Worm (Caenorhabditis elegans) whole organism, L4 larva: Measurements from ENCODE around the gene F56F11.1.
"Not testable (repeated sequence)": the region's sequence is repeated elsewhere in the genome, so short reads cannot be mapped to it uniquely, and the experiment has no call there.

ENCODE experiments used
- F10B5.3 ChIP-seq: sonication (generic microtip); optimal IDR thresholded peaks from 2 replicates; lab custom pipeline; 2016; ENCODE audit warnings: mild to moderate bottlenecking, missing genetic modification characterization, missing compliant biosample characterization
- F44E2.7 ChIP-seq: fragments of 200-800 bp; sonication (Bioruptor generic); IDR thresholded peaks from 2 replicates; pipeline ENCODE4 v2.1.2; 2022; ENCODE audit warnings: missing genetic modification characterization, missing compliant biosample characterization
- T20F7.1 ChIP-seq: fragments of 200-800 bp; sonication (Bioruptor generic); optimal IDR thresholded peaks from 2 replicates; lab custom pipeline; 2018; ENCODE audit warnings: mild to moderate bottlenecking, missing genetic modification characterization, missing compliant biosample characterization
- Y105C5A.15 ChIP-seq: fragments of 200-800 bp; sonication (Bioruptor generic); IDR thresholded peaks from 2 replicates; pipeline ENCODE4 v1.3.6; 2022; ENCODE audit warnings: missing genetic modification characterization, missing compliant biosample characterization
- aha-1 ChIP-seq: fragments of 150-350 bp; peaks from one replicate; lab custom pipeline; 2014; ENCODE audit warnings: missing biosample characterization, missing genetic modification characterization
- aly-2 ChIP-seq: sonication (generic microtip); optimal IDR thresholded peaks from 2 replicates; lab custom pipeline; 2018; ENCODE audit warnings: missing biosample characterization, missing genetic modification characterization
- ceh-20 ChIP-seq: fragments of 200-800 bp; sonication (Bioruptor generic); IDR thresholded peaks from 2 replicates; pipeline ENCODE4 v1.3.6; 2022; ENCODE audit warnings: missing genetic modification reagents, missing genetic modification characterization, missing compliant biosample characterization
- cey-2 ChIP-seq: sonication (generic microtip); optimal IDR thresholded peaks from 3 replicates; lab custom pipeline; 2017; ENCODE audit warnings: missing genetic modification characterization, mild to moderate bottlenecking, missing compliant biosample characterization, antibody characterized with exemption, borderline replicate concordance; ENCODE audit not compliant: insufficient read depth
- daf-12 ChIP-seq: fragments of 150-350 bp; optimal IDR thresholded peaks from 2 replicates; lab custom pipeline; 2014; ENCODE audit warnings: missing biosample characterization, missing genetic modification reagents, missing genetic modification characterization
- daf-19 ChIP-seq: fragments of 200-800 bp; sonication (Bioruptor generic); conservative IDR thresholded peaks from 2 replicates; pipeline ENCODE4 v1.3.6; 2022; ENCODE audit warnings: missing genetic modification characterization, missing compliant biosample characterization
- daf-8 ChIP-seq: fragments of 200-800 bp; sonication (Bioruptor generic); IDR thresholded peaks from 2 replicates; pipeline ENCODE4 v1.3.6; 2022; ENCODE audit warnings: missing genetic modification characterization, missing compliant biosample characterization
- dmd-8 ChIP-seq: fragments of 200-800 bp; sonication (Bioruptor generic); IDR thresholded peaks from 2 replicates; pipeline ENCODE4 v1.3.6; 2022; ENCODE audit warnings: missing genetic modification characterization, missing compliant biosample characterization
- duxl-1 ChIP-seq: sonication (generic microtip); optimal IDR thresholded peaks from 2 replicates; lab custom pipeline; 2016; ENCODE audit warnings: mild to moderate bottlenecking, missing genetic modification characterization, moderate library complexity, missing compliant biosample characterization; ENCODE audit not compliant: poor library complexity
- egl-43 ChIP-seq: fragments of 200-800 bp; sonication (Bioruptor generic); IDR thresholded peaks from 2 replicates; pipeline ENCODE4 v1.3.6; 2022; ENCODE audit warnings: missing genetic modification reagents, missing genetic modification characterization, missing compliant biosample characterization
- gei-8 ChIP-seq: fragments of 200-800 bp; sonication (Bioruptor generic); optimal IDR thresholded peaks from 2 replicates; lab custom pipeline; 2018; ENCODE audit warnings: mild to moderate bottlenecking, missing genetic modification characterization, missing compliant biosample characterization
- jun-1 ChIP-seq: fragments of 150-350 bp; optimal IDR thresholded peaks from 2 replicates; lab custom pipeline; 2014; ENCODE audit warnings: missing biosample characterization, missing genetic modification reagents, missing genetic modification characterization
- madf-5 ChIP-seq, 2 experiments: fragments of 200-800 bp; sonication (Bioruptor generic); IDR thresholded peaks; 2 replicates each; pipeline ENCODE4 v1.3.6; 2022; ENCODE audit warnings: missing compliant biosample characterization in 2 of 2, missing genetic modification characterization in 2 of 2
- mxl-3 ChIP-seq: fragments of 200-800 bp; sonication (Bioruptor generic); optimal IDR thresholded peaks from 2 replicates; lab custom pipeline; 2018; ENCODE audit warnings: mild to moderate bottlenecking, missing genetic modification characterization, missing compliant biosample characterization
- nhr-11 ChIP-seq: fragments of 150-350 bp; optimal IDR thresholded peaks from 2 replicates; lab custom pipeline; 2014; ENCODE audit warnings: missing biosample characterization, missing genetic modification characterization
- nhr-76 ChIP-seq: fragments of 150-350 bp; optimal IDR thresholded peaks from 2 replicates; lab custom pipeline; 2014; ENCODE audit warnings: missing biosample characterization, missing genetic modification characterization
- pha-4 ChIP-seq, 2 experiments: fragments of 150-350 bp in 1 of 2; fragments of 200-800 bp in 1 of 2; sonication (Bioruptor generic) in 1 of 2; IDR thresholded peaks in 1 of 2; optimal IDR thresholded peaks in 1 of 2; 2 replicates each; pipeline versions ENCODE4 v1.3.6 to Lab custom; 2014 to 2022; ENCODE audit warnings: missing genetic modification characterization in 2 of 2, missing genetic modification reagents in 2 of 2, missing biosample characterization in 1 of 2, missing compliant biosample characterization in 1 of 2
- php-3 ChIP-seq: fragments of 200-800 bp; sonication (Bioruptor generic); IDR thresholded peaks from 2 replicates; pipeline ENCODE4 v1.3.6; 2022; ENCODE audit warnings: missing genetic modification reagents, missing genetic modification characterization, missing compliant biosample characterization
- set-16 ChIP-seq: fragments of 200-800 bp; sonication (Bioruptor generic); IDR thresholded peaks from 2 replicates; pipeline ENCODE4 v1.3.6; 2022; ENCODE audit warnings: missing genetic modification reagents, missing genetic modification characterization, missing compliant biosample characterization
- snpc-1.2 ChIP-seq: fragments of 200-800 bp; sonication (Bioruptor generic); IDR thresholded peaks from 2 replicates; pipeline ENCODE4 v1.3.6; 2022; ENCODE audit warnings: missing genetic modification reagents, missing genetic modification characterization, missing compliant biosample characterization
- spr-1 ChIP-seq: sonication (generic microtip); optimal IDR thresholded peaks from 2 replicates; lab custom pipeline; 2016; ENCODE audit warnings: mild to moderate bottlenecking, missing genetic modification characterization, missing compliant biosample characterization
- tra-1 ChIP-seq: fragments of 200-800 bp; sonication (Bioruptor generic); IDR thresholded peaks from 2 replicates; pipeline ENCODE4 v1.3.6; 2022; ENCODE audit warnings: missing genetic modification reagents, missing genetic modification characterization, missing compliant biosample characterization
- unc-39 ChIP-seq: sonication (generic microtip); optimal IDR thresholded peaks from 2 replicates; lab custom pipeline; 2017; ENCODE audit warnings: missing biosample characterization, missing genetic modification characterization

The F56F11.1 gene

DNA sequence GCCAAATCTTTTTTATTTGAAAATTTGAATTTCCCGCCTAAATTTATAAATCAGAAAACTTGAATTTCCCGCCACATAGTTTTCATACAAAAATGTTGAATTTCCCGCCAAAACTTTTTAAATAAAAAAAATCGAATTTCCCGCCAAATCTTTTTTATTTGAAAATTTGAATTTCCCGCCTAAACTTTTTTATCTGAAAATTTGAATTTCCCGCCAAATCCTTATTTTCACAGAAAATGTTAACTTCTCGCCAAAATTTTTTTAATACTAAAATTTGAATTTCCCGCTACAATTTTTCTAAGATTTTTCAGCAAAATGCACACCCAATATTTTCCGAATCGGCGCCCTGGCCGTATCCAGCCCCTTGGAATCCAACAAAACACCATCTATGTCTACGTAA lies 9.6 kb upstream of the F56F11.1 start, which contains the start of gene F56F11.2:
F56F11.2 (plus strand) TSS at position 301 of the 400 bp plus-strand sequence.
- TF ChIP-seq Y105C5A.15 (GFP tag; lab: Robert Waterston, UW); unc-39 (tag; lab: Kevin White, UChicago); pha-4 (GFP tag; IDR thresholded peaks at IDR 0.05; lab: Robert Waterston, UW); pha-4 (tag; optimal IDR thresholded peaks at IDR 0.05; lab: Kevin White, UChicago): not testable (repeated sequence)

DNA sequence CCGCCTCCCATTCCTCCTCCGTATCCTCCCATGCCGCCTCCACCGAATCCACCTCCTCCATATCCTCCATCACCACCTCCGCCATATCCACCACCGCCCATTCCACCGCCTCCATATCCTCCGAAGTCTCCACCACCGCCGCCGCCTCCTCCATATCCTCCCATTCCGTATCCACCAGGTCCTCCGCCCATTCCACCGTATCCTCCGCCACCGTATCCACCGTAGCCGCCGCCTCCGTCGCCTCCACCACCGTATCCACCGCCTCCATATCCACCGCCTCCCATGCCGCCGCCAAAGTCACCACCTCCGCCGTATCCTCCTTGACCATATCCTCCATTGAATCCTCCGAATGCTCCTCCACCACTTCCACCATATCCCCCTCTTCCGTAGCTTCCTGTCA lies 8.2 kb downstream of the F56F11.1 start:
- 0 out of 2 replicates have a peak, but pooled peaks have one; percentile 41 for TF ChIP-seq egl-43 (GFP tag; lab: Robert Waterston, UW)
- no peak for TF ChIP-seq F10B5.3
- peak; percentile 95 for TF ChIP-seq set-16 (GFP tag; lab: Robert Waterston, UW)

DNA sequence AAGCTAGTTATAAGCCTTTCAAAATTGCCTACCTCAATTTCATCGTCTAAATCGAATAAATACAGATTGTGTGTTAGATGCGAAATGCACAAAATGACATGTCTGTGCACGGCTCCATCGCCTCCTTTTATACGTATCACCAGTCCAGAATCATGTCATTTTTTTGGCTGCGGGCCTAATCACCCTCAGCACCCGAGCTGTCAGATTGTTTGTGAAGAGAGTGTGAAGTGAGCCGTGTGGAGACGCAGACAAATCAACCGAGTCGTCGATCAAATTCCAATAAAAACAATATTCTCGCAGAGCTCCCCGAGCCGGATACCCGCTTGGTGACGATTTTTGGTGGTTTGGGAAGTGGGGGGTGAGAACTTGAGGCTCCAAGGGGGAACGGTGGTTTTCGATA lies 9.6 kb downstream of the F56F11.1 start, which contains the start of gene idpa-1:
idpa-1 (minus strand) TSS at position 101 of the 400 bp plus-strand sequence.
- TF ChIP-seq dmd-8 (GFP tag; lab: Robert Waterston, UW) (no peak), F44E2.7 (GFP tag; lab: Robert Waterston, UW) (0 out of 2 replicates have a peak, but pooled peaks have one; percentile 25)

DNA sequence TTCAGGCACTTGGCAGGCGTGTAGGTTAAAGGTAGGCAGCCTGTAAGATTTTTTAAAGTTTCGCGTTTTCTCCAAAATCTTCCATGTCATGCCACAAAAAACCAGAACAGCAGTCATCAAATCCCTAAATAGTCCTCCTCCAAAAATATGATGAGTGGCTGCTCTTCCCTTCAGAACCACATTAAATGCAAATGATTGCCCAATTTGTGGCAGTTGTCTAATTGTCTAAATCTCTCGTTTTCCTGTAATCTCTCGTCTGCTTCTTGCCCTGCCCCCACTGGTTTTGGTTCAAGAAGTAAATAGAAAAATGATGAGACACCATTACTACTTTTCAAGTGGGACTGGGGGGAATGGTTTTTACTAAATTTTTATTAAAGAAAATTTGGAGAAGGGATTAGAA lies 12.6 kb downstream of the F56F11.1 start:
- TF ChIP-seq aha-1 (tag; lab: Kevin White, UChicago) (peak; percentile 57), php-3 (GFP tag; lab: Robert Waterston, UW) (no peak), egl-43 (GFP tag; lab: Robert Waterston, UW) (no peak), spr-1 (tag; lab: Kevin White, UChicago) (no peak)
- TF ChIP-seq, all 104 proteins: peak for 1

DNA sequence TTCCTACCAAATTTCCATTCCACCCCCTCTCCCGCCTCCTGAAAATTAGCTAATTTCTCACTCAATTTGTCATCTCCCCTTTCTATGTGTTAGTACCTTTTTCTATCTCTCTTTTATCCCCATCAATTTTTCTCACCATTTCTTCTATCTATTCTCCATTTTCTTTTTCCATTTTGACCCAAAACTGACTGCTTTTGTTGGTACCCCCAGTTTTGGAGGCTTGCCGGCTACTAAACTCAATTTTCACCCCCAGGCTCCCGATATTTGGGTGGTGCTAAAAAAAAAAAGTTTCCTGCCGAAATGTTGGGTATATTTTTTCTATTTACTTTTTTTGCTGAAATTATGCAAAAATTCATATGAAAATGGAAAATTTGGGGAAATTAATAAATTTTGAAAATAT lies 16.3 kb downstream of the F56F11.1 start:
- TF ChIP-seq nhr-11 (tag; lab: Kevin White, UChicago), result no peak
- TF ChIP-seq aha-1 (tag; lab: Kevin White, UChicago), result peak; percentile 15
- no peak for TF ChIP-seq daf-12 (tag; lab: Kevin White, UChicago)
- TF ChIP-seq F10B5.3, result no peak

DNA sequence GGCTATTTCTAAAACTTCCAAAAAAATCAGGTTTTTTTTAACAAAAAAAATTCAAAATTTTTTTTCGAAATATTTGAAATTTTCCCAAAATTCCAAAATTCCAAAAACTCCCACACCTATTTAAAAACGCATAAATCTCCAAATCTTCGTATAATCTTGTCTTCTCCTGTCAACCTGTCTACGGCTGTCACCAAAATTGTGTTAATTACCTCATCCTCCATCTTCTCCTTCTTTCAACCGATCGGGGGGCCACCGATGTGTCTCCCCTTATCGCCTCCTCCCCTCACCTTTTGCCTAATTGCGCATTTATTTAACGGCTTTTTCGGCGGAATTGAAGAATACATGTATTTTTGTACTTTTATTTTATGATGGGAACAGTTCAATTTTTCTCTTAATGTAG lies 17.3 kb downstream of the F56F11.1 start:
- TF ChIP-seq cey-2 (tag; lab: Kevin White, UChicago) (no peak), aly-2 (tag; lab: Kevin White, UChicago) (no peak), jun-1 (tag; lab: Kevin White, UChicago) (no peak), gei-8 (GFP tag; lab: Kevin White, UChicago) (no peak), nhr-76 (tag; lab: Kevin White, UChicago) (no peak), tra-1 (GFP tag; lab: Robert Waterston, UW) (no peak), snpc-1.2 (no peak)

DNA sequence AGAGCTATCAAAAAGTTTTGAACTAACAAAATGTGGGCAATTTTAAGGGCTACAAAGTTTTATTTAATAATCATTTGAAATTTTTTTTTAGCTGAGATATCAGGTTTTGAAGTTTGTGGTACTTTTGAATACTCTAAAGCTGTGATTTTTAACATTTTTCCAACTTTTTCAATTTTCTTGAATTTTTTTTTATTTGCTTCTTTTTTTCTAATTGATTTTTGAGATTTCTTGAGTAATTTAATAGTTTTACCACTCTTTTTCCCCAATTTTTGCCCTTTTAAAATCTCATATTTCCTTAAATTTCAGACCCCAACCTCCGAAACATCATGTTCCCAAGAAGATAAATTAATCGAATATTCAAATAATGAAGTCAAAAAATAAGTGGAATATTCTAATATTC lies 19.1 kb downstream of the F56F11.1 start, which contains the start of gene cdh-1:
cdh-1 (plus strand) TSS at position 301 of the 400 bp plus-strand sequence.
- no peak for TF ChIP-seq daf-8 (GFP tag; lab: Robert Waterston, UW)
- no peak for TF ChIP-seq duxl-1 (tag; lab: Kevin White, UChicago)
- no peak for TF ChIP-seq madf-5 (GFP tag; IDR thresholded peaks at IDR 0.05; lab: Robert Waterston, UW)
- TF ChIP-seq T20F7.1 (GFP tag; lab: Kevin White, UChicago), result no peak
- TF ChIP-seq daf-12 (tag; lab: Kevin White, UChicago), result no peak
- TF ChIP-seq ceh-20, result no peak
- TF ChIP-seq gei-8 (GFP tag; lab: Kevin White, UChicago), result no peak
- TF ChIP-seq php-3 (GFP tag; lab: Robert Waterston, UW), result no peak
- no peak for TF ChIP-seq tra-1 (GFP tag; lab: Robert Waterston, UW)
- TF ChIP-seq mxl-3 (GFP tag; lab: Kevin White, UChicago), result no peak
- no peak for TF ChIP-seq daf-19 (GFP tag; lab: Robert Waterston, UW)
- TF ChIP-seq, all 104 proteins: peak for 0
